Fruit fly (Drosophila melanogaster): ENCODE data around the gene eag.
A peak's percentile ranks its signal among the peaks of the same experiment; 100 is the strongest.

dm6 chrX:14952845-14953720, 2.2 kb upstream of the eag start, which contains the start of gene pdgy:
- peak; percentile 7 for TF ChIP-seq vri (GFP tag; optimal IDR thresholded peaks at IDR 0.05)
- TF ChIP-seq lz (GFP tag; optimal IDR thresholded peaks at IDR 0.05) = no peak
- peak; percentile 40 for TF ChIP-seq fd59A (GFP tag; optimal IDR thresholded peaks at IDR 0.05)
- no peak for TF ChIP-seq CG11902 (GFP tag; optimal IDR thresholded peaks at IDR 0.05)
- TF ChIP-seq CG6854 (GFP tag; optimal IDR thresholded peaks at IDR 0.05) = peak; percentile 97
- TF ChIP-seq cyc (GFP tag; optimal IDR thresholded peaks at IDR 0.05) = no peak
- peak; percentile 76 for TF ChIP-seq CG10669 (GFP tag; optimal IDR thresholded peaks at IDR 0.05)
